Worm (Caenorhabditis elegans) whole organism, midembryonic: ENCODE data around the gene cest-8.

Experiments used
- T22C8.4 ChIP-seq: fragments of 200-800 bp; sonication (Bioruptor generic); IDR thresholded peaks from 2 replicates; pipeline ENCODE4 v1.3.6; 2022; ENCODE audit warnings: missing genetic modification characterization, missing compliant biosample characterization
- cog-1 ChIP-seq: sonication (generic microtip); optimal IDR thresholded peaks from 2 replicates; lab custom pipeline; 2016; ENCODE audit warnings: missing genetic modification characterization, missing compliant biosample characterization
- flt-1 ChIP-seq: fragments of 200-800 bp; sonication (Bioruptor generic); IDR thresholded peaks from 2 replicates; pipeline ENCODE4 v1.3.6; 2022; ENCODE audit warnings: missing genetic modification characterization, missing compliant biosample characterization
- klf-2 ChIP-seq: fragments of 200-800 bp; sonication (Bioruptor generic); conservative IDR thresholded peaks from 2 replicates; pipeline ENCODE4 v1.3.6; 2022; ENCODE audit warnings: missing genetic modification reagents, missing genetic modification characterization, missing compliant biosample characterization
- med-1 ChIP-seq: sonication (generic microtip); optimal IDR thresholded peaks from 2 replicates; lab custom pipeline; 2017; ENCODE audit warnings: missing genetic modification characterization, mild to moderate bottlenecking, missing compliant biosample characterization, antibody characterized with exemption, missing genetic modification reagents; ENCODE audit not compliant: insufficient read depth
- ref-1 ChIP-seq: fragments of 200-800 bp; sonication (Bioruptor generic); conservative IDR thresholded peaks from 2 replicates; pipeline ENCODE4 v1.3.6; 2022; ENCODE audit warnings: missing genetic modification reagents, missing genetic modification characterization, missing compliant biosample characterization
- tab-1 ChIP-seq: fragments of 200-800 bp; sonication (Bioruptor generic); IDR thresholded peaks from 2 replicates; pipeline ENCODE4 v1.3.6; 2022; ENCODE audit warnings: missing genetic modification characterization, missing compliant biosample characterization
- ztf-23 ChIP-seq: fragments of 200-800 bp; sonication (Bioruptor generic); IDR thresholded peaks from 2 replicates; pipeline ENCODE4 v1.3.6; 2022; ENCODE audit warnings: missing genetic modification reagents, missing genetic modification characterization, missing compliant biosample characterization
- ztf-29 ChIP-seq: fragments of 200-800 bp; sonication (Bioruptor generic); IDR thresholded peaks from 2 replicates; pipeline ENCODE4 v1.3.6; 2022; ENCODE audit warnings: missing genetic modification reagents, missing genetic modification characterization, missing compliant biosample characterization

The cest-8 gene

DNA sequence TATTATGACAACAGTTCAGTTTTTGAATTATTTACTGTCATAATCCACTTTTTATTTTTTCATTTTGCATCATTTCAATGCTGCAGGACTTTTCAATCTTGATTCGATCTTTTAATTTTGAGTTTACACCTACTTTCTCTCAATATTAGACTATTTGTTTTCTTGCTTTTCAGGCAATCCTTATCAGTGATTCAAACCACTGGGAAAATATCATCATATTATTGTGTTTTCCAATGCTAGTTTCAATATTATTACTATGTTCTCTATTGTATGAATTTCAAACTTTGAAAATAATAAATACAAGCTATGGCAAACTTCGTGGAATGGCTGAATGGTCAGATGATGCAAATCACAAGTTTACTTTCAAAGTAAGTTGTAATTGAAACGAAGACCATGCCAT is at the start of gene cest-8:
Gene cest-8 (plus strand): TSS at position 184 of the 400 bp plus-strand sequence.
- TF ChIP-seq klf-2 (no peak), ref-1 (GFP tag; lab: Robert Waterston, UW) (no peak), ztf-23 (GFP tag; lab: Robert Waterston, UW) (no peak), ztf-29 (no peak), T22C8.4 (GFP tag; lab: Robert Waterston, UW) (no peak), tab-1 (GFP tag; lab: Robert Waterston, UW) (no peak), flt-1 (GFP tag; lab: Robert Waterston, UW) (no peak)

- TF ChIP-seq ref-1 (GFP tag; lab: Robert Waterston, UW) (no peak), flt-1 (GFP tag; lab: Robert Waterston, UW) (0 out of 2 replicates have a peak, but pooled peaks have one; percentile 66), med-1 (no peak), cog-1 (peak; percentile 85), klf-2 (0 out of 2 replicates have a peak, but pooled peaks have one; percentile 16), tab-1 (GFP tag; lab: Robert Waterston, UW) (peak; percentile 59; the same call in 1 of the 2 replicates), ztf-23 (GFP tag; lab: Robert Waterston, UW) (no peak), T22C8.4 (GFP tag; lab: Robert Waterston, UW) (no peak), ztf-29 (no peak)
Measured at ce11 chrX:12171631-12172348, 47.7 kb upstream of the cest-8 start, which contains the start of gene F57G12.1. TSS of gene F57G12.1 (minus strand) at chrX:12171681.

DNA sequence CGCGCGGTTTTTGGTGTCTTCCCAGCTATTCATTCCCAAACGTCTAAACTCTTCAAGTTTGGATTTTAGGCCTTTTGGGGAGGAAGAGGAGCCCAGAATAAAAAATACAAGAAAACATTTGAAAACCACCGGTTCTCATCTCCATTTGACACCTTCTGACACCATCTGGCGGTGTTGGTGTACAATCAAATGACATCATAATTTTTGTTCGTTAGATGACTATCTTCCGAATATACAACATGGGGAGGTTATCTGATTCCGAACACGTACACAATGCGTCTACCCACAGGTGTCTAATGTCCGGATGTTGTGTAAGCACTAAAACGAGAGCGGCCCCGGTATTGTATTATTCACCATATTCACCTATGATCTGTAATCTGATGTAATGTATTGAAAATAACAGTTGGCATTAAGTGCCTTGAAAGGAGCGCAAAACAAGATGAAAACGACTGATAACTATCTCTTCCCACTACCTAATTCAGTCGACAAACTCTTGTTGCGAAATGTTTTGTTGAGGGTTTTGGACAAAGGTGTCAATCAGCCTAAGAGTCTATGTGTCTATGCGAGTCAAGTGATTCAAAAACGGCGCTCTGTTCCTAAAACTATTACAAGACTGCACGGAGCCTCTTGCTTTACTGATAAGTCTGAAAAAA is 46.9 kb upstream of the cest-8 start:
- TF ChIP-seq med-1 (no peak), cog-1 (no peak), klf-2 (no peak), flt-1 (GFP tag; lab: Robert Waterston, UW) (no peak), ztf-23 (GFP tag; lab: Robert Waterston, UW) (no peak), ztf-29 (no peak), ref-1 (GFP tag; lab: Robert Waterston, UW) (no peak), tab-1 (GFP tag; lab: Robert Waterston, UW) (no peak), T22C8.4 (GFP tag; lab: Robert Waterston, UW) (no peak)

DNA sequence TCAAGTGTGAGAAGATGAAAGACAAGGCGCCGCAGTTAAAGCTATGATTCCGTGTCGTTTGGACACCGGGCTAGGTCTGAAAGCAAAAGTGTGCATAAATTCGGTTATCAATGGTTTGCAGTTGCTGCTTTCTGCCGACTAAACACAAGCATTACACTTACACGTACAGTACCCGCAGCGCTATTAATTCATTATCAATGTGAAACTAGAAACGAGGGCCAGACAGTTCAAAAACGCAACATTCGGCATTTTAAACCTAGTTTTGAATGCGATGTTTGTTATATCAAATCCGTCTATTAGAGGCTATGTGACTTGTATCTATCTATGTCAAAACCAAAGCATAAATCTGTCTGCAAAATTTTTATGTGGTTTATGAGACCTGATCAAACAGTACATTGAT is 45.5 kb upstream of the cest-8 start:
- TF ChIP-seq med-1 (no peak), klf-2 (no peak), cog-1 (no peak), flt-1 (GFP tag; lab: Robert Waterston, UW) (no peak), T22C8.4 (GFP tag; lab: Robert Waterston, UW) (no peak), ztf-23 (GFP tag; lab: Robert Waterston, UW) (no peak), ztf-29 (no peak), ref-1 (GFP tag; lab: Robert Waterston, UW) (no peak), tab-1 (GFP tag; lab: Robert Waterston, UW) (no peak)

DNA sequence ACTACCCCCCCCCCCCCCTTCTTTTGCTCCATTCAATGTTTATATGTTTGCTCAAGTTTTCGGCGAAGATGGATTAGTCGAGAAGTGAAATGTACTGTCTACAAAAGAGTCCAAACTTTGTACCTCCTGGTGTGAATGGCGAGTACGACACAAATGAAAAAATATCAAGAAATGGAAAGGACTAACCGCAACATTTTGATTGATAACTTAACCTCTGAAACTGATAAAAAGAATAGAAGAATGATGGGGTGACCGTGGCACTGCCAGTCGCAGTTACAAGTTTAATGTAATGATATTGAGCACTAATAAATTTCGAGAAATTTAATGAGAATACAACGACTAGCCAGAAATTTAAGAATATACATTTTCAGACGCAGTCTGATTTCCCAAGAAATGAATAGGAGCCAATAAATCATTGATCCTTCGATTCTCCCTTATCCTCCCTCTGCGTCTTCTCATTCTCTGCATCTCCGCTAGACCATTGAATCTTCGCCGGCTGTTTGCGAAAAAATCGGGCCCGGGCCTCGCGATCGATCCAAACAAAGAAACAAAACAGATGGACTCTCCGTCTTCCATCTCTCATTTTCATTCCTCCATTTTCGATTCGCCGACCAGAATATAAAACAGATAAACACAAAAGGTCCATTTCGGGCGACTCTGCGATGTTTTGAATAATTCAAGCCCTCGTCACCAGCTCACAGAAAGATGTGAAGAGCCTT is 44.6 kb upstream of the cest-8 start:
- TF ChIP-seq cog-1 (no peak), T22C8.4 (GFP tag; lab: Robert Waterston, UW) (peak; percentile 31; the same call in 1 of the 2 replicates), ztf-23 (GFP tag; lab: Robert Waterston, UW) (no peak)

DNA sequence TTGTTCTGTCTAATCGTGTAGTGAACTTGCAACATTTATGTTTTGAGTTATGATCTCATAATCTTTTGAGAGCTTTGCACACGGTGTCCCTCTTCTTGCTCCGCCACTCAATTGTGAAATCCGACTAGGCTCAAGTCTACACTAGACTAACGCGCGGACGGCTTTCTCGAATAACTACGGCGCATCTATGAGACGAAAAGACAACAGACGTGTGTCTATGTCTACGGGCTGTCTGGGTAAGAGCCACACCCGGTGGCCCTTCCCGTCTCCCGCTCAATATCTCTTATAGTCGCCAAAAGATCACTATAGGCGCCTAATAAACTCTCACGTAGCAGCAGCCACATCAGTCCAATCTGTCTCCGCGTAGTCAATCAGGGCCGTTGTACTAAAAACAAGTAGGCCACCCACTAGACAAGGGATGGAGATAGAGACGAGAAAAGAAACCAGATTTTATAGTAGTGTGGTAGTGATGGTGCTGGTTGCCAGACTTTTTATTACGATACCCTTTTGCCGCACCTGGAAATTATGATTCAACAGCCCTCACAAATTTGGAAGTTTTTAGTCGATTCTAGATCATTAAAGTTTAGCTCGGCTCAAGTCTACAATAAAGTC is 43.7 kb upstream of the cest-8 start:
- TF ChIP-seq T22C8.4 (GFP tag; lab: Robert Waterston, UW), result no peak
- no peak for TF ChIP-seq ztf-29
- TF ChIP-seq cog-1, result no peak
- no peak for TF ChIP-seq ref-1 (GFP tag; lab: Robert Waterston, UW)
- TF ChIP-seq flt-1 (GFP tag; lab: Robert Waterston, UW), result no peak
- no peak for TF ChIP-seq med-1
- TF ChIP-seq tab-1 (GFP tag; lab: Robert Waterston, UW), result no peak
- TF ChIP-seq ztf-23 (GFP tag; lab: Robert Waterston, UW), result no peak
- no peak for TF ChIP-seq klf-2

ce11 chrX:12176394-12176793 is 43.1 kb upstream of the cest-8 start:
- TF ChIP-seq med-1, result no peak
- no peak for TF ChIP-seq ref-1 (GFP tag; lab: Robert Waterston, UW)
- TF ChIP-seq ztf-29, result no peak
- no peak for TF ChIP-seq flt-1 (GFP tag; lab: Robert Waterston, UW)
- no peak for TF ChIP-seq T22C8.4 (GFP tag; lab: Robert Waterston, UW)
- no peak for TF ChIP-seq tab-1 (GFP tag; lab: Robert Waterston, UW)
- no peak for TF ChIP-seq cog-1
- TF ChIP-seq ztf-23 (GFP tag; lab: Robert Waterston, UW), result no peak

DNA sequence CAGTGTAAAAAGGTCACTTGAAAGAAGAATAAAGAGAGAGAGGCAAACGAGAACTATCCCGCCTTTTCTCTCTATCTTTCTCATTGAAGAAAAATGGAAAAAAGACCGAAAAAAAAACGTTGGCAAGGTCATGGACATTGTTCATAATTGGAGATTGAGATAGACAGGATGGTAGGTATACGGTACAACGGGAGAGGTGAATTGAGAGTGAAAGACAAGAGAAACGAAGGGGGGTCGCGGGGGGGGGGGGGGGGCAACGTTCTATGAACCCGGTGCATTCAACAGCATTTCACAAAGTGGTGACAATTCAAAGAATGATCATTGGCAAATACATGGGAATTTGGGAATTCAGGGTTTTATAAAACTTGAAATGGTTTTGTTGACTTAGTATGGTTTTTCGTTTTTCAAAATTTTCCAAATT is 42.6 kb upstream of the cest-8 start:
- 0 out of 2 replicates have a peak, but pooled peaks have one; percentile 46 for TF ChIP-seq flt-1 (GFP tag; lab: Robert Waterston, UW)
- no peak for TF ChIP-seq ztf-23 (GFP tag; lab: Robert Waterston, UW)
- no peak for TF ChIP-seq T22C8.4 (GFP tag; lab: Robert Waterston, UW)
- no peak for TF ChIP-seq tab-1 (GFP tag; lab: Robert Waterston, UW)
- TF ChIP-seq ref-1 (GFP tag; lab: Robert Waterston, UW), result no peak
- TF ChIP-seq med-1, result no peak

DNA sequence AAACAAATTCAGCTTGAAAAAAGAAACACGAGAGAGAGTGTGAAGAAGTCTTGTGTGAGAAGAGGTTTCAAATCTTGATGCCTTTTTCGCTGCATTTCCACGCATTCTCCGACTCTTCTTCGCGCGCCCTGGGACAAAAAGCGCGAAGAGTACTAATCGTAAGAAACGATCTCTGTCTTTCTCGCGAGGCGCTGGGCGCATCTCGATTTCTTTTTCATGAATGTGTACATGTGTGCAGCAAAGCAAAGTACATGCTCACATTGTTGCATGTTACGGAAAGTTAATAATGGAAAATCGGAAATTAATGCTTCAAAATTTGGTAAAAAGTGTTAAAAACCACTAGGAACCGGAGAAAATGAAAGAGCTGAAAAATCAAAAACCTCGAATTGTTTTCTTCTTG is 41.9 kb upstream of the cest-8 start:
- no peak for TF ChIP-seq flt-1 (GFP tag; lab: Robert Waterston, UW)
- no peak for TF ChIP-seq ref-1 (GFP tag; lab: Robert Waterston, UW)
- TF ChIP-seq T22C8.4 (GFP tag; lab: Robert Waterston, UW), result no peak
- TF ChIP-seq tab-1 (GFP tag; lab: Robert Waterston, UW), result no peak
- TF ChIP-seq med-1, result no peak
- no peak for TF ChIP-seq cog-1
- TF ChIP-seq klf-2, result no peak
- TF ChIP-seq ztf-23 (GFP tag; lab: Robert Waterston, UW), result no peak
- no peak for TF ChIP-seq ztf-29
